Fruit fly (Drosophila melanogaster): ENCODE measurements around the gene CG3597.

The CG3597 gene

DNA sequence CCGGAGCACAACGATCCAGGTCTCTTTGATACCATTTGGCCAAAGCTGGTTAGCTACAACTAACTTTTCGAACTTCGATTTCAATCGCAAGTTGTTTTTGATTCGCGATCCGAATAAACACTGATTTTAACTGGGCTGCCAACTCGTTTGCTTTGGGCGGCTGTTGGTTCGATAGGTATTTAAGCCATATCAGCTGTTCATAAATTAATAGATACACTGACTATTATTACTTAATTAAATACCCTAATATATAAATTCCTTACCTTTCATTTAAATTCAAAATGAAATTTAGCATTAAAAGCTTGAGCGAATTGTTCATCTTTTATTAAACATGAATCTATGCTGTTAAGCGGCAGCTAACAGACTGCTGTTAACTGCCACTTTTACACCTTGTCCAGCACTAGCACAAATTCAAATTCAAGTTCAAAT lies 14.1 kb downstream of the CG3597 start, which contains the start of gene CG9967 (continued):
- no peak for TF ChIP-seq pum (GFP tag; optimal IDR thresholded peaks at IDR 0.05)
- TF ChIP-seq CG12744 (GFP tag; optimal IDR thresholded peaks at IDR 0.05) = no peak
- no peak for TF ChIP-seq ssp (GFP tag; IDR thresholded peaks at IDR 0.05)
- TF ChIP-seq Oli (tag; optimal IDR thresholded peaks at IDR 0.05) = no peak
- TF ChIP-seq luna (GFP tag; optimal IDR thresholded peaks at IDR 0.05) = no peak
- TF ChIP-seq CG12219 (GFP tag; optimal IDR thresholded peaks at IDR 0.05) = no peak
- TF ChIP-seq CG9609 (GFP tag; optimal IDR thresholded peaks at IDR 0.05) = no peak
- no peak for TF ChIP-seq CG5953 (GFP tag; IDR thresholded peaks at IDR 0.05)
- TF ChIP-seq CG10267 (tag; optimal IDR thresholded peaks at IDR 0.05) = peak; percentile 90
- TF ChIP-seq CG6175 (GFP tag; IDR thresholded peaks at IDR 0.05) = no peak
- no peak for TF ChIP-seq CG30431 (GFP tag; optimal IDR thresholded peaks at IDR 0.05)
- no peak for TF ChIP-seq gfzf (GFP tag; optimal IDR thresholded peaks at IDR 0.05)
- no peak for TF ChIP-seq Abd-B (GFP tag; optimal IDR thresholded peaks at IDR 0.05)
- no peak for TF ChIP-seq z (GFP tag; IDR thresholded peaks at IDR 0.05)
- TF ChIP-seq CG16863 (GFP tag; optimal IDR thresholded peaks at IDR 0.05) = no peak
- TF ChIP-seq Fer1 (GFP tag; optimal IDR thresholded peaks at IDR 0.05) = peak; percentile 31
- TF ChIP-seq Nf-YB (GFP tag; optimal IDR thresholded peaks at IDR 0.05) = no peak
- TF ChIP-seq CG17612 (GFP tag; IDR thresholded peaks at IDR 0.05) = no peak
- TF ChIP-seq jumu (GFP tag; optimal IDR thresholded peaks at IDR 0.05) = no peak
- no peak for TF ChIP-seq Gsc (GFP tag; IDR thresholded peaks at IDR 0.05)
- TF ChIP-seq vfl (GFP tag; optimal IDR thresholded peaks at IDR 0.05) = no peak
- TF ChIP-seq Xrp1 (GFP tag; IDR thresholded peaks at IDR 0.05) = no peak
- peak; percentile 66 for TF ChIP-seq Myb (GFP tag; optimal IDR thresholded peaks at IDR 0.05)
- TF ChIP-seq cg (GFP tag; optimal IDR thresholded peaks at IDR 0.05) = no peak
- TF ChIP-seq CG6689 (GFP tag; IDR thresholded peaks at IDR 0.05) = no peak
- TF ChIP-seq CG1529 (GFP tag; optimal IDR thresholded peaks at IDR 0.05) = no peak
- peak; percentile 9 for TF ChIP-seq zen (tag; optimal IDR thresholded peaks at IDR 0.05)
- no peak for TF ChIP-seq CG10366 (GFP tag; IDR thresholded peaks at IDR 0.05)
- TF ChIP-seq CG11456 (GFP tag; IDR thresholded peaks at IDR 0.05) = no peak
- no peak for TF ChIP-seq corto (GFP tag; optimal IDR thresholded peaks at IDR 0.05)
- TF ChIP-seq pfk (GFP tag; optimal IDR thresholded peaks at IDR 0.05) = no peak
- TF ChIP-seq ato (GFP tag; IDR thresholded peaks at IDR 0.05; ENCODE audit: partially characterized antibody) = no peak
- no peak for TF ChIP-seq aop (GFP tag; IDR thresholded peaks at IDR 0.05)
- no peak for TF ChIP-seq Gug (GFP tag; IDR thresholded peaks at IDR 0.05)
- no peak for TF ChIP-seq CG42726 (GFP tag; IDR thresholded peaks at IDR 0.05; ENCODE audit: partially characterized antibody)
- TF ChIP-seq lov (optimal IDR thresholded peaks at IDR 0.05) = no peak
- TF ChIP-seq lov (GFP tag; IDR thresholded peaks at IDR 0.05) = no peak
- no peak for TF ChIP-seq ranshi (GFP tag; IDR thresholded peaks at IDR 0.05)
- no peak for TF ChIP-seq CG6854 (GFP tag; optimal IDR thresholded peaks at IDR 0.05)
- TF ChIP-seq CG31365 (tag; optimal IDR thresholded peaks at IDR 0.05) = no peak
- TF ChIP-seq Rx (GFP tag; IDR thresholded peaks at IDR 0.05) = no peak
- no peak for TF ChIP-seq CG10431 (GFP tag; optimal IDR thresholded peaks at IDR 0.05)
- peak; percentile 47; the same call in 1 of the 2 replicates for TF ChIP-seq Scr (GFP tag; IDR thresholded peaks at IDR 0.05; ENCODE audit: partially characterized antibody)
- TF ChIP-seq tup (GFP tag; optimal IDR thresholded peaks at IDR 0.05) = peak; percentile 7
- TF ChIP-seq crol (GFP tag; IDR thresholded peaks at IDR 0.05) = no peak
- TF ChIP-seq cato (GFP tag; optimal IDR thresholded peaks at IDR 0.05; ENCODE audit: borderline replicate concordance) = no peak
- peak; percentile 31 for TF ChIP-seq grn (GFP tag; optimal IDR thresholded peaks at IDR 0.05)
- no peak for TF ChIP-seq HLHmδ (GFP tag; optimal IDR thresholded peaks at IDR 0.05)
- no peak for TF ChIP-seq CG17568 (GFP tag; optimal IDR thresholded peaks at IDR 0.05)
- no peak for TF ChIP-seq CG6683 (GFP tag; optimal IDR thresholded peaks at IDR 0.05)
- TF ChIP-seq CG34422 (GFP tag; IDR thresholded peaks at IDR 0.05) = no peak
- TF ChIP-seq Neu2 (GFP tag; optimal IDR thresholded peaks at IDR 0.05; ENCODE audit: borderline replicate concordance) = no peak
